Fruit fly (Drosophila melanogaster): ENCODE measurements around the gene CG7251.

DNA sequence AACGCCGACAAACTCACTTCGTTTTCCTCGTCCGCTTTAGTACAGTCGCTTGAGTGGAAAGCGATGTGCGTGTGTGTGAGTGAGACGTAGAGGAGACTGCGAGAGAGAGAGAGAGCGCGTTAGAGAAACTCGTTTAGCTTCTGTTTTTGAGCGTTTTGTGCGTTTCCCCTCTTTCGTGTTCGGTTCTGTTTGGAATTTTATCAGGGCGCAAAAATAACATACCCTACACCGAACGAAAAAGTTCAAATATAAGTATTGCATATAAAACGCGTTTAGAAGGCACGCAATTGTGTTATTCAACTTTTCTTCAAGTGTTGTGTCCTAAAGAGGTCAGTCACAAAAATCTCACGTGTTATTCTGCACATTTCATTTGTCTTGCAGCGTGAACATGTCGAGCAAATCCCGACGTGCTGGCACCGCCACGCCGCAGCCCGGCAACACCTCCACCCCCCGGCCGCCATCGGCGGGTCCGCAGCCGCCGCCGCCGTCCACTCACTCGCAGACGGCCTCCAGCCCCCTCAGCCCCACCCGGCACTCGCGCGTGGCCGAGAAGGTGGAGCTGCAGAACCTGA lies 45.2 kb downstream of the CG7251 start:
- TF ChIP-seq CG8478 (optimal IDR thresholded peaks at IDR 0.05) (no peak), CTCF (optimal IDR thresholded peaks at IDR 0.05) (no peak)

All from S2 (cell line).